Worm (Caenorhabditis elegans) whole organism, young adult: ENCODE data around the gene str-238.

Experiments used
- ceh-100 ChIP-seq: fragments of 200-800 bp; sonication (Bioruptor generic); IDR thresholded peaks from 2 replicates; pipeline ENCODE4 v1.3.6; 2022; ENCODE audit warnings: missing genetic modification reagents, missing genetic modification characterization, missing compliant biosample characterization
- nfya-2 ChIP-seq: fragments of 200-800 bp; sonication (Bioruptor generic); IDR thresholded peaks from 2 replicates; pipeline ENCODE4 v1.3.6; 2022; ENCODE audit warnings: missing genetic modification reagents, missing genetic modification characterization, missing compliant biosample characterization

ce11 chrV:817182-817581 lies 52.4 kb downstream of the str-238 start, which contains the start of gene R13D11.1:
- TF ChIP-seq nfya-2 (GFP tag; lab: Robert Waterston, UW), result no peak
- no peak for TF ChIP-seq ceh-100 (GFP tag; lab: Robert Waterston, UW)
